Worm (Caenorhabditis elegans) whole organism, early embryonic: ENCODE measurements around the gene nstp-8.

Source experiments
- B0310.2 ChIP-seq: sonication (generic microtip); optimal IDR thresholded peaks from 2 replicates; lab custom pipeline; 2016; ENCODE audit warnings: mild to moderate bottlenecking, missing genetic modification characterization, missing compliant biosample characterization
- F13C5.2 ChIP-seq: sonication (generic microtip); optimal IDR thresholded peaks from 2 replicates; lab custom pipeline; 2017; ENCODE audit warnings: mild to moderate bottlenecking, missing genetic modification characterization, inconsistent platforms, missing compliant biosample characterization
- aly-1 ChIP-seq: sonication (generic microtip); optimal IDR thresholded peaks from 2 replicates; lab custom pipeline; 2016; ENCODE audit warnings: missing genetic modification characterization, missing compliant biosample characterization
- ama-1 ChIP-seq: fragments of 150-350 bp; optimal IDR thresholded peaks from 2 replicates; lab custom pipeline; 2014
- ceh-13 ChIP-seq: fragments of 200-800 bp; sonication (Bioruptor generic); optimal IDR thresholded peaks from 2 replicates; lab custom pipeline; 2018; ENCODE audit warnings: mild to moderate bottlenecking, missing genetic modification characterization, missing compliant biosample characterization
- ceh-36 ChIP-seq: sonication (generic microtip); optimal IDR thresholded peaks from 2 replicates; lab custom pipeline; 2016; ENCODE audit warnings: missing genetic modification characterization, inconsistent platforms, missing compliant biosample characterization
- ets-7 ChIP-seq: sonication (generic microtip); optimal IDR thresholded peaks from 2 replicates; lab custom pipeline; 2016; ENCODE audit warnings: missing genotype, missing genetic modification characterization, missing compliant biosample characterization
- flt-1 ChIP-seq: fragments of 200-800 bp; sonication (Bioruptor generic); IDR thresholded peaks from 2 replicates; pipeline ENCODE4 v1.3.6; 2022; ENCODE audit warnings: missing genetic modification characterization, missing compliant biosample characterization
- hmbx-1 ChIP-seq: sonication (generic microtip); optimal IDR thresholded peaks from 2 replicates; lab custom pipeline; 2016; ENCODE audit warnings: mild to moderate bottlenecking, missing genetic modification characterization, missing compliant biosample characterization
- hmg-4 ChIP-seq: fragments of 200-800 bp; sonication (Bioruptor generic); optimal IDR thresholded peaks from 2 replicates; lab custom pipeline; 2018; ENCODE audit warnings: mild to moderate bottlenecking, missing genetic modification characterization, missing compliant biosample characterization
- hnd-1 ChIP-seq: sonication (generic microtip); optimal IDR thresholded peaks from 2 replicates; lab custom pipeline; 2016; ENCODE audit warnings: missing genetic modification characterization, missing compliant biosample characterization
- pes-1 ChIP-seq: fragments of 200-800 bp; sonication (Bioruptor generic); IDR thresholded peaks from 2 replicates; pipeline ENCODE4 v1.3.6; 2022; ENCODE audit warnings: missing genetic modification reagents, missing genetic modification characterization, missing compliant biosample characterization
- scrt-1 ChIP-seq: fragments of 200-800 bp; sonication (Bioruptor generic); IDR thresholded peaks from 2 replicates; pipeline ENCODE4 v1.3.6; 2022; ENCODE audit warnings: missing genetic modification characterization, missing compliant biosample characterization
- sea-1 ChIP-seq: fragments of 200-800 bp; sonication (Bioruptor generic); conservative IDR thresholded peaks from 2 replicates; pipeline ENCODE4 v1.3.6; 2022; ENCODE audit warnings: missing genetic modification characterization, missing compliant biosample characterization
- tbx-11 ChIP-seq: fragments of 200-800 bp; sonication (Bioruptor generic); IDR thresholded peaks from 2 replicates; pipeline ENCODE4 v1.3.6; 2022; ENCODE audit warnings: missing genetic modification characterization, missing compliant biosample characterization
- tbx-37 ChIP-seq: fragments of 200-800 bp; sonication (Bioruptor generic); conservative IDR thresholded peaks from 2 replicates; pipeline ENCODE4 v1.3.6; 2022; ENCODE audit warnings: missing genetic modification reagents, missing genetic modification characterization, missing compliant biosample characterization
- tra-4 ChIP-seq: sonication (generic microtip); optimal IDR thresholded peaks from 2 replicates; lab custom pipeline; 2017; ENCODE audit warnings: missing genetic modification characterization, missing compliant biosample characterization

The nstp-8 gene

DNA sequence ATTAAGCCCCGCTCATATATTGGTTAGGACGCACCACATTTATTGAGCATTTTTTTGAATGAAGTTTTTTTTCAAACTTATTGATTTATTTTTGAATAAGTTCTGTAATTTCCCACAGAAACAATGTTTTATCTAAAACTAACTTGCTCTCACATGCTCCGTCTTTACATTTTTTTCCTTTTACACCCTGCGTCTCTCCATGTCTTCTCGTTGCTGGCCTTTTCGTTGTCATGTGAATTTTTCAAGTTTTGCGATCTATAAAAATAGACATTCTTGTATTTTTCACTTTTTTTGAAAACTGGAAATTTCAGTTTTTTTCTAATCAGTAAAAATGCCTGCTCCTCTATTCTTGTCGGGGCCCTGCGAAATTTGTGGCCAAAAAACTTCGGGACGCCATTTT lies 15.5 kb downstream of the nstp-8 start, which contains the start of gene nhr-134:
TSS of gene nhr-134 (plus strand) at position 312 of the 400 bp plus-strand sequence.
- TF ChIP-seq ceh-13 (GFP tag; lab: Kevin White, UChicago): no peak
- TF ChIP-seq B0310.2: no peak
- TF ChIP-seq sea-1 (GFP tag; lab: Robert Waterston, UW): no peak
- TF ChIP-seq hmg-4 (GFP tag; lab: Kevin White, UChicago): no peak
- no peak for TF ChIP-seq tra-4 (tag; lab: Kevin White, UChicago)
- no peak for TF ChIP-seq ets-7 (tag; lab: Kevin White, UChicago)
- no peak for TF ChIP-seq ama-1 (lab: Kevin White, UChicago)

DNA sequence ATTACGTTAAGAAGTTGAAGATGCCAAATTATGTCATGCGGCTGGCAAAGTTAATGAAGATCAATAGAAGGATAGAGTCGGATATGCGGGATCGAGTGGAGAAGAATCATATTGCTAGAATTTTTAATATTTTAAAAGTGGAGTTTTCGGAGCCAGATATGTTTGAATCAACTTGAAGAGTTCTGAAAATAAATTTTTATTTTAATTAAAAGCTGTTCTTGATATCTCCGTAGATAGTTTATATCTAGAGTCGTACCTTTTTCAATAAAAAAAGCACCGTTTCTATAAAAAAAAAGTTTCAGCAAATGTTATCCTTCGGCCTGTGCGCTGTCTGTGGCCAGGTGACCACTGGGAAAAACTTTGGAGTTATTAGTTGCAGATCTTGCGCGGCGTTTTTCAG lies 17.7 kb downstream of the nstp-8 start, which contains the start of gene nhr-96:
TSS of gene nhr-96 (plus strand) at position 301 of the 400 bp plus-strand sequence.
- TF ChIP-seq F13C5.2 (tag; lab: Kevin White, UChicago): no peak

ce11 chrV:2235848-2236247 lies 20.4 kb downstream of the nstp-8 start, which contains the start of gene cyp-33C4:
TSS of gene cyp-33C4 (plus strand) at chrV:2236140.
- TF ChIP-seq ceh-13 (GFP tag; lab: Kevin White, UChicago): no peak
- TF ChIP-seq B0310.2: no peak
- TF ChIP-seq hmbx-1: no peak
- TF ChIP-seq flt-1: no peak
- no peak for TF ChIP-seq tbx-11 (GFP tag; lab: Robert Waterston, UW)
- no peak for TF ChIP-seq scrt-1 (GFP tag; lab: Robert Waterston, UW)
- no peak for TF ChIP-seq F13C5.2 (tag; lab: Kevin White, UChicago)
- TF ChIP-seq pes-1 (GFP tag; lab: Robert Waterston, UW): no peak
- no peak for TF ChIP-seq tra-4 (tag; lab: Kevin White, UChicago)

DNA sequence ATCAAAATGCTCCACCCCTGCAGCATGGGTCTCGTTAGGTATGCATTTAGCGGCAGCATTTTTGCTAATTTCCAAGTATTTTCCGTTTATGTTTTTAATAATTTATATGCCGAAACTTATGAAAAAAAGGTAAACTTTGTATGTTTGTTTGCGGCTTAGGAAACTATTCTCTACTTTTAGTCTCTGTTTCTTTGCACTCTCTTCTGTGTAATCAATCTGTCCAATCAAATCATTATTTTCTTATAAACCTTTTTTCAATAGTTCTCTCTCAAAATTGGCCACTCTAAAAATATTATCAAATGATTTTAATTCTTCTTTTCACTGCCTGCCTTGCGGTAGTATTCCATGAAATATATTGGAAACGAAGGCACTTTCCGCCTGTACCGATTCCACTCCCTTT lies 22.6 kb downstream of the nstp-8 start:
- TF ChIP-seq ceh-36 (no peak), ceh-13 (GFP tag; lab: Kevin White, UChicago) (no peak), tra-4 (tag; lab: Kevin White, UChicago) (no peak), scrt-1 (GFP tag; lab: Robert Waterston, UW) (no peak), B0310.2 (no peak), pes-1 (GFP tag; lab: Robert Waterston, UW) (no peak), hmg-4 (GFP tag; lab: Kevin White, UChicago) (no peak), ets-7 (tag; lab: Kevin White, UChicago) (no peak), hnd-1 (tag; lab: Kevin White, UChicago) (no peak), flt-1 (no peak), F13C5.2 (tag; lab: Kevin White, UChicago) (no peak), tbx-37 (GFP tag; lab: Robert Waterston, UW) (no peak), aly-1 (tag; lab: Kevin White, UChicago) (no peak), hmbx-1 (no peak), ama-1 (lab: Kevin White, UChicago) (no peak), tbx-11 (GFP tag; lab: Robert Waterston, UW) (no peak), sea-1 (GFP tag; lab: Robert Waterston, UW) (no peak)

DNA sequence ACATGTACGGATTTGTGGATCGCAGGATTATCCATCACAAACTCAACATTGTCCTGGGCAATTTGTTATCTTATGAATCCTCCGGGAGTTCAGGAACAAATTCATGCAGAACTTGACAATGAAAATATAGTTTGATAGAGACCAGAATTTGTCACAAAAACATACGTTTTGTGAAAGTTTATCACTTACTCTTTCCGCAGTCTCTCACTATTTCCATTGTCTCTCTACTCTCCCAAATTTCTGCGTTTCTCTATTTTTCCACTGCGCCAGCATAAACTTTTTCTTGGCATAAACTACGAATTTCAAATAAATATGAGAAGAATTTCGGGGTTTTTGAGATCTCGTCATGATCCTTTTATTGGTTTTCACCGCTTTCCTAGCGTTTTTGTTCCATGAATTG lies 27.2 kb downstream of the nstp-8 start, which contains the start of gene cyp-33C3:
TSS of gene cyp-33C3 (plus strand) at position 149 of the 400 bp plus-strand sequence.
- no peak for TF ChIP-seq hmg-4 (GFP tag; lab: Kevin White, UChicago)
- TF ChIP-seq ama-1 (lab: Kevin White, UChicago): no peak
- no peak for TF ChIP-seq B0310.2
- no peak for TF ChIP-seq pes-1 (GFP tag; lab: Robert Waterston, UW)
- TF ChIP-seq tbx-37 (GFP tag; lab: Robert Waterston, UW): no peak
- TF ChIP-seq hmbx-1: no peak

DNA sequence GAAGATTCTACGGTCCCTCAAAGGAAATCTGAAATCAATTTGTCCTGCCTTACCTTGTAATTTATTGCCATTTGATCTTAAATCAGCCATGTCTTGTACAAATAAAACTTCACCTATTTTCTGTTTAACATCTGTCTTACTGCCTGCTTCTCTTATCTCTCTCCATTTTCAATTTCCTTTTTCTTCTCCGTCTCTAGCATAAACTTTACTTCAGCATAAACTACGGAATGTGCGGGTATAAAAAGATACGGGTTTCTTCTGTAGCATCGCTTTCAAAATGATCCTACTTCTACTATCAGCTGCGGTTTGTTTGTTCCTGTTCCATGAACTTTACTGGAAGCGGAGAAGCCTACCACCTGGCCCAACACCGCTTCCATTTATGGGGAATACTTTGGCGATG lies 29.3 kb downstream of the nstp-8 start, which contains the start of gene cyp-33C5:
TSS of gene cyp-33C5 (plus strand) at position 254 of the 400 bp plus-strand sequence.
- no peak for TF ChIP-seq flt-1
- TF ChIP-seq hnd-1 (tag; lab: Kevin White, UChicago): no peak
- no peak for TF ChIP-seq hmbx-1
- no peak for TF ChIP-seq ets-7 (tag; lab: Kevin White, UChicago)
- TF ChIP-seq tbx-11 (GFP tag; lab: Robert Waterston, UW): no peak
- no peak for TF ChIP-seq tbx-37 (GFP tag; lab: Robert Waterston, UW)
- no peak for TF ChIP-seq pes-1 (GFP tag; lab: Robert Waterston, UW)
- TF ChIP-seq sea-1 (GFP tag; lab: Robert Waterston, UW): no peak
- TF ChIP-seq hmg-4 (GFP tag; lab: Kevin White, UChicago): no peak
- TF ChIP-seq tra-4 (tag; lab: Kevin White, UChicago): no peak
- no peak for TF ChIP-seq ama-1 (lab: Kevin White, UChicago)
- TF ChIP-seq B0310.2: no peak

ce11 chrV:2249310-2249709 lies 33.9 kb downstream of the nstp-8 start, which contains the start of gene cyp-33C6:
TSS of gene cyp-33C6 (minus strand) at chrV:2249410.
- no peak for TF ChIP-seq ets-7 (tag; lab: Kevin White, UChicago)
- no peak for TF ChIP-seq flt-1
- no peak for TF ChIP-seq hmbx-1
- no peak for TF ChIP-seq hnd-1 (tag; lab: Kevin White, UChicago)
- TF ChIP-seq tra-4 (tag; lab: Kevin White, UChicago): no peak
- TF ChIP-seq sea-1 (GFP tag; lab: Robert Waterston, UW): no peak
- no peak for TF ChIP-seq hmg-4 (GFP tag; lab: Kevin White, UChicago)
- no peak for TF ChIP-seq ama-1 (lab: Kevin White, UChicago)
- no peak for TF ChIP-seq scrt-1 (GFP tag; lab: Robert Waterston, UW)
- no peak for TF ChIP-seq aly-1 (tag; lab: Kevin White, UChicago)
- TF ChIP-seq B0310.2: no peak

DNA sequence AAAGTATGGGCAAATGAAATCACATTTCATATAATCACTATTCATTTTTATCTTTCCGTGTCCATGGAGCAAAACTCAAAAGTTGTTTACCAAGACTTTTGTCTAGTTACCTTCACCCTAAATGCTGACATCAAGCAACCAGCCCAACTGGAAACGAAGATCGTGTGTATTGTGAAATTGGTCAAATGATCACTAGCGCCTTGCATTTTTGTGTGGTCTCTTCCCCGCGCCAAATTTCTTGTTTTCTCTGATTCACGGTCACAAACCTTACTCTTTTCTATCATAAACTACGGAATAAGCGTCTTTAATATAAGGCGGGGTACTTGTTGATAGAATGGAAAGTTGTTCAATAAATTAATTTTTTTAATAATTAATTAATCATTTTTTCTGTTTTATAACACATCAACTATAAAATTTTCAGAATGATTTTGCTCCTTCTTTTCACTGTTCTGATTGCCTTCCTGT lies 34.7 kb downstream of the nstp-8 start, which contains the start of gene cyp-33C7:
TSS of gene cyp-33C7 (plus strand) at position 415 of the 465 bp plus-strand sequence.
- TF ChIP-seq F13C5.2 (tag; lab: Kevin White, UChicago) (no peak), scrt-1 (GFP tag; lab: Robert Waterston, UW) (no peak), pes-1 (GFP tag; lab: Robert Waterston, UW) (no peak), tbx-11 (GFP tag; lab: Robert Waterston, UW) (no peak), ets-7 (tag; lab: Kevin White, UChicago) (no peak), flt-1 (no peak), ama-1 (lab: Kevin White, UChicago) (no peak), aly-1 (tag; lab: Kevin White, UChicago) (no peak), ceh-13 (GFP tag; lab: Kevin White, UChicago) (no peak), hmbx-1 (no peak), B0310.2 (no peak), hnd-1 (tag; lab: Kevin White, UChicago) (no peak), hmg-4 (GFP tag; lab: Kevin White, UChicago) (no peak), ceh-36 (no peak), tra-4 (tag; lab: Kevin White, UChicago) (no peak)
